Worm (Caenorhabditis elegans) whole organism, mixed stage, embryonic: ENCODE results near the gene polk-1.

Experiments used
- elt-1 ChIP-seq: sonication (generic microtip); optimal IDR thresholded peaks from 2 replicates; lab custom pipeline; 2017; ENCODE audit warnings: missing genetic modification characterization, mild to moderate bottlenecking, missing compliant biosample characterization, antibody characterized with exemption, moderate library complexity, borderline replicate concordance; ENCODE audit not compliant: insufficient read depth
- elt-3 ChIP-seq: fragments of 150-350 bp; optimal IDR thresholded peaks from 2 replicates; lab custom pipeline; 2014; ENCODE audit warnings: missing biosample characterization, missing genetic modification characterization
- hlh-1 ChIP-seq: fragments of 150-350 bp; optimal IDR thresholded peaks from 2 replicates; lab custom pipeline; 2014; ENCODE audit warnings: missing biosample characterization, missing genetic modification reagents, missing genetic modification characterization
- lin-32 ChIP-seq: fragments of 200-800 bp; sonication (Bioruptor generic); optimal IDR thresholded peaks from 2 replicates; lab custom pipeline; 2018; ENCODE audit warnings: mild to moderate bottlenecking, missing genetic modification characterization, missing compliant biosample characterization
- pha-4 ChIP-seq: fragments of 150-350 bp; optimal IDR thresholded peaks from 2 replicates; lab custom pipeline; 2018; ENCODE audit warnings: missing biosample characterization, missing genetic modification reagents, missing genetic modification characterization
- sptf-1 ChIP-seq: sonication (generic microtip); optimal IDR thresholded peaks from 2 replicates; lab custom pipeline; 2017; ENCODE audit warnings: mild to moderate bottlenecking, missing genetic modification characterization, moderate library complexity, missing compliant biosample characterization
- unc-62 ChIP-seq: fragments of 150-350 bp; optimal IDR thresholded peaks from 2 replicates; lab custom pipeline; 2014; ENCODE audit warnings: missing biosample characterization, missing genetic modification reagents, missing genetic modification characterization
- ztf-11 ChIP-seq: fragments of 150-350 bp; optimal IDR thresholded peaks from 2 replicates; lab custom pipeline; 2014; ENCODE audit warnings: missing biosample characterization, missing genetic modification characterization

DNA sequence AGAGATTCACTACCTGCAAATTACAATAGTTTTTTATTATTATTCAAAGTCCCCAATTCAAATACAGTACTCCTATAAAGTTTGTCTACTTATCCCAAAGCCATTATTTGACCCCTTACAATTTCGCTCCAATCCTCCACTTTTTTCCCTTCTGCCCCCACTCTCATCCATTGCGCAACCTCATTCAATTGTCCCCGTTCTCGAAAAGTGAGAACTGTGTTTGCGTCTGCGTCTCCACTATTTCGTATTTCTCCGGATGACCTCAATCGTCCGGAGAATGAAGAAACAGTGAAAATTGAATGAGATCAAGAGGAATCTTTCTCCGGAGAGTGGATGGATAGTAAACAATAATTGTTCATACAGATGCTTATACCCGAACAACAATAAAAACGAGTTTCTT, 31.7 kb downstream of the polk-1 start:
- TF ChIP-seq hlh-1 (no peak), elt-3 (tag; lab: Kevin White, UChicago) (no peak), pha-4 (tag; lab: Kevin White, UChicago) (no peak), ztf-11 (tag; lab: Kevin White, UChicago) (no peak), lin-32 (no peak), unc-62 (GFP tag; lab: Kevin White, UChicago) (no peak), elt-1 (no peak), sptf-1 (no peak)
